Worm (Caenorhabditis elegans) whole organism, midembryonic: Measurements from ENCODE around the gene mrp-8.

Source experiments
- cog-1 ChIP-seq: sonication (generic microtip); optimal IDR thresholded peaks from 2 replicates; lab custom pipeline; 2016; ENCODE audit warnings: missing genetic modification characterization, missing compliant biosample characterization
- flt-1 ChIP-seq: fragments of 200-800 bp; sonication (Bioruptor generic); IDR thresholded peaks from 2 replicates; pipeline ENCODE4 v1.3.6; 2022; ENCODE audit warnings: missing genetic modification characterization, missing compliant biosample characterization
- klf-2 ChIP-seq: fragments of 200-800 bp; sonication (Bioruptor generic); conservative IDR thresholded peaks from 2 replicates; pipeline ENCODE4 v1.3.6; 2022; ENCODE audit warnings: missing genetic modification reagents, missing genetic modification characterization, missing compliant biosample characterization
- ref-1 ChIP-seq: fragments of 200-800 bp; sonication (Bioruptor generic); conservative IDR thresholded peaks from 2 replicates; pipeline ENCODE4 v1.3.6; 2022; ENCODE audit warnings: missing genetic modification reagents, missing genetic modification characterization, missing compliant biosample characterization
- tab-1 ChIP-seq: fragments of 200-800 bp; sonication (Bioruptor generic); IDR thresholded peaks from 2 replicates; pipeline ENCODE4 v1.3.6; 2022; ENCODE audit warnings: missing genetic modification characterization, missing compliant biosample characterization

DNA sequence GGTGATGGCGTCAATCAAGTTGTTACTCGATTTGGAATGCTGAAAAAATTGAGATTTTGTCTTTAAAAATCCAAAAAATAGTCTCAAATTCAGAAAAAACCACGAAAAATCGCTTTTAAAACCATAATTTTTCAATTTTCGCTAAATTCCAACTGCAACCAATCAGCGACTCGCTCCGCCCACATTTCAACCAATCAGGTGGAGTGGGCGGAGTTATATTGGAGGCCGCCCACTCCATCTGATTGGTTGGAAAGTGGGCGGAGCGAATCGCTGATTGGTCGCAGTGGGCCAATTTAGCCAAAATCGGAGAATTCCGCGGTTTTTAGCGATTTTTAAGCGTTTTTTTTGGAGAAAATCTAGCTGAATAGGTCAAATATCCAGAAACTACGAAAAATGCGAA is 33.2 kb downstream of the mrp-8 start:
- TF ChIP-seq klf-2 (GFP tag; lab: Robert Waterston, UW), result no peak
- TF ChIP-seq tab-1 (GFP tag; lab: Robert Waterston, UW), result no peak
- no peak for TF ChIP-seq flt-1 (GFP tag; lab: Robert Waterston, UW)
- no peak for TF ChIP-seq cog-1 (tag; lab: Kevin White, UChicago)
- no peak for TF ChIP-seq ref-1 (GFP tag; lab: Robert Waterston, UW)
